Fruit fly (Drosophila melanogaster): Measurements from ENCODE around the gene CG7772.

The CG7772 gene

dm6 chrX:17887208-17887627 lies 19.8 kb downstream of the CG7772 start, which contains the start of gene mnb (continued):
- no peak for TF ChIP-seq usp (GFP tag; optimal IDR thresholded peaks at IDR 0.05)
- TF ChIP-seq CG6765 (GFP tag; optimal IDR thresholded peaks at IDR 0.05), result no peak
- TF ChIP-seq ham (GFP tag; IDR thresholded peaks at IDR 0.05), result no peak
- peak; percentile 99 for TF ChIP-seq CG13287 (GFP tag; IDR thresholded peaks at IDR 0.05; ENCODE audit: partially characterized antibody)
- no peak for TF ChIP-seq salm (tag; optimal IDR thresholded peaks at IDR 0.05)
- no peak for TF ChIP-seq Sox100B (GFP tag; optimal IDR thresholded peaks at IDR 0.05)
- TF ChIP-seq Lhr (GFP tag; optimal IDR thresholded peaks at IDR 0.05), result peak; percentile 71
- TF ChIP-seq amos (GFP tag; IDR thresholded peaks at IDR 0.05; ENCODE audit: partially characterized antibody), result peak; percentile 98
- peak; percentile 6 for TF ChIP-seq CG13894 (tag; optimal IDR thresholded peaks at IDR 0.05)
- TF ChIP-seq jing (GFP tag; optimal IDR thresholded peaks at IDR 0.05), result no peak
- TF ChIP-seq kah (GFP tag; optimal IDR thresholded peaks at IDR 0.05), result no peak
- TF ChIP-seq CG7556 (GFP tag; optimal IDR thresholded peaks at IDR 0.05), result no peak
- no peak for TF ChIP-seq C15 (GFP tag; IDR thresholded peaks at IDR 0.05)
- TF ChIP-seq CG11398 (GFP tag; optimal IDR thresholded peaks at IDR 0.05), result no peak
- TF ChIP-seq en (GFP tag; optimal IDR thresholded peaks at IDR 0.05), result no peak
- TF ChIP-seq Six4 (GFP tag; optimal IDR thresholded peaks at IDR 0.05), result no peak
- peak; percentile 24 for TF ChIP-seq Mes4 (GFP tag; optimal IDR thresholded peaks at IDR 0.05)
- TF ChIP-seq Lpt (GFP tag; optimal IDR thresholded peaks at IDR 0.05), result no peak
- TF ChIP-seq CG4617 (GFP tag; optimal IDR thresholded peaks at IDR 0.05; ENCODE audit: borderline replicate concordance), result no peak
- TF ChIP-seq ap (GFP tag; IDR thresholded peaks at IDR 0.05), result no peak
- no peak for TF ChIP-seq B-H1 (GFP tag; IDR thresholded peaks at IDR 0.05)
- no peak for TF ChIP-seq CG30431 (GFP tag; optimal IDR thresholded peaks at IDR 0.05)
- TF ChIP-seq CG14014 (GFP tag; IDR thresholded peaks at IDR 0.05), result no peak
- TF ChIP-seq unpg (GFP tag; optimal IDR thresholded peaks at IDR 0.05), result no peak
- peak; percentile 99 for TF ChIP-seq inv (GFP tag; IDR thresholded peaks at IDR 0.05; ENCODE audit: partially characterized antibody)
- TF ChIP-seq CG10321 (GFP tag; IDR thresholded peaks at IDR 0.05), result no peak
- peak; percentile 97 for TF ChIP-seq zen2 (GFP tag; IDR thresholded peaks at IDR 0.05; ENCODE audit: partially characterized antibody)
- no peak for TF ChIP-seq CG6175 (GFP tag; IDR thresholded peaks at IDR 0.05)
- TF ChIP-seq sqz (GFP tag; optimal IDR thresholded peaks at IDR 0.05), result no peak
- peak; percentile 8 for TF ChIP-seq HLH54F (GFP tag; optimal IDR thresholded peaks at IDR 0.05)
- no peak for TF ChIP-seq shn (GFP tag; optimal IDR thresholded peaks at IDR 0.05)
- no peak for TF ChIP-seq CG2712 (tag; optimal IDR thresholded peaks at IDR 0.05)
- TF ChIP-seq ERR (GFP tag; optimal IDR thresholded peaks at IDR 0.05), result no peak
- TF ChIP-seq CG7372 (GFP tag; IDR thresholded peaks at IDR 0.05), result no peak
- peak; percentile 17 for TF ChIP-seq luna (GFP tag; optimal IDR thresholded peaks at IDR 0.05)
- no peak for TF ChIP-seq gt (GFP tag; IDR thresholded peaks at IDR 0.05)
- no peak for TF ChIP-seq exex (tag; optimal IDR thresholded peaks at IDR 0.05)
- no peak for TF ChIP-seq ro (GFP tag; IDR thresholded peaks at IDR 0.05)
- peak; percentile 52 for TF ChIP-seq CG15514 (GFP tag; optimal IDR thresholded peaks at IDR 0.05)
- TF ChIP-seq nmo (GFP tag; optimal IDR thresholded peaks at IDR 0.05), result peak; percentile 64
- TF ChIP-seq CG9876 (GFP tag; optimal IDR thresholded peaks at IDR 0.05), result no peak
- peak; percentile 51 for TF ChIP-seq CTCF (GFP tag; optimal IDR thresholded peaks at IDR 0.05)
- no peak for TF ChIP-seq CG2875 (GFP tag; optimal IDR thresholded peaks at IDR 0.05)
- TF ChIP-seq Stat92E (GFP tag; optimal IDR thresholded peaks at IDR 0.05), result peak in 1 of 3 experiments; percentile 33
- no peak for TF ChIP-seq pho (GFP tag; optimal IDR thresholded peaks at IDR 0.05)
- TF ChIP-seq Opbp (GFP tag; IDR thresholded peaks at IDR 0.05; ENCODE audit: partially characterized antibody), result peak; percentile 98
- TF ChIP-seq Xbp1 (GFP tag; optimal IDR thresholded peaks at IDR 0.05), result no peak
- TF ChIP-seq knrl (GFP tag; IDR thresholded peaks at IDR 0.05; ENCODE audit: partially characterized antibody), result peak; percentile 99
- TF ChIP-seq CG1603 (tag; optimal IDR thresholded peaks at IDR 0.05), result peak; percentile 19
- TF ChIP-seq Hey (tag; optimal IDR thresholded peaks at IDR 0.05), result no peak
- TF ChIP-seq CG7786 (GFP tag; optimal IDR thresholded peaks at IDR 0.05), result no peak
- TF ChIP-seq CkIIα-i1 (GFP tag; IDR thresholded peaks at IDR 0.05), result no peak

All from whole organism, embryonic.